Worm (Caenorhabditis elegans) whole organism, midembryonic: ENCODE measurements around the gene F21C10.5.

Source experiments
- klf-2 ChIP-seq: fragments of 200-800 bp; sonication (Bioruptor generic); conservative IDR thresholded peaks from 2 replicates; pipeline ENCODE4 v1.3.6; 2022; ENCODE audit warnings: missing genetic modification reagents, missing genetic modification characterization, missing compliant biosample characterization
- tab-1 ChIP-seq: fragments of 200-800 bp; sonication (Bioruptor generic); IDR thresholded peaks from 2 replicates; pipeline ENCODE4 v1.3.6; 2022; ENCODE audit warnings: missing genetic modification characterization, missing compliant biosample characterization

ce11 chrV:9130766-9131165 lies 5.3 kb downstream of the F21C10.5 start, which contains the start of gene F21C10.19:
- TF ChIP-seq klf-2 (GFP tag; lab: Robert Waterston, UW) (no peak), tab-1 (GFP tag; lab: Robert Waterston, UW) (no peak)
